Fruit fly (Drosophila melanogaster): ENCODE results near the gene eIF3l.

Gene eIF3l

DNA sequence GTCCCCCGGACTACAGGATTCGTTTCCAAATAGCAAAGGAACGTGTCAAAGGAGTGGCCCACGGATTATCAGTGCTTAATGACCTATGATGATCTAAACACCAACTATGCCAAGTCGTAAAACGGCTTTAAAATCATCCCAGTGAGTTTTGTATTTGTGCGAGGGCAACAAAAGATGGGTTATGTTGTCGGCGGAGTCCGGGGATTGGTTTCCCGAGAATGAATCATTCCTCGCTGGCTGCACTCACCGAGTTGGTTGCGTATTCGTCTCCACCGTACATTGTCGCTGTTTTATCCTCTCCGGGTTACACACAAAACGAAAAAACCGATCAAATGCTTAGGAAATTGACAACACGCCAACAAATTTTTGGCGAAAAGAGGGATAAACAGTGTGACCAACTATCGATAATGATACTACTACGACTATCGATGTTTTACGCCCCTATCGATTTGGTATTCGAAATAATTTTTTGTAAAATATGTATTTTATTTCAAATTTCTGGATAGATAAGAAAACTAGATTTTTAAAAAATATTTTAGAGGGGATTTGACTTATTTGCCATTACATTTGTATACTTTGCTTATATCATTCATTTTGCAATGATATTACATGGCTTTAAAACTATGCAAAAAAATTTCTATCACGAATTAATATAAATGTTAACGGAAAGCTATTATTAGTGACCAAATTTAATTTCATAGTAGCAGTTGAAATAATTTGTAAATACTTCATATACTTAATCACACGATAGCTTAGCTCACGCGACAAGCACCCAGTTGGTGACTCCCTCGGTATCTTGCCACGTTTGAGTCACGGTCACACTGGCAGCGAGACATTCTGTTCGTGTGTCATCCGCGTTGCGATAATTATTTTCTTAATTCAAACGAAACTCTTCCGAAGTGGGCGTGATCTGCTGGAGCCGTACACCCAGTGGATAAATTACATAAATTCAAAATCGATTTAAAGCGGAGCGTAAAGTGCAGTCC lies at the start of gene eIF3l, which contains the start of gene Nrx-IV:
eIF3l (minus strand) TSS at position 389 of the 986 bp plus-strand sequence.
Nrx-IV (plus strand) TSS at position 811 of the 986 bp plus-strand sequence.
- TF ChIP-seq noc (tag; optimal IDR thresholded peaks at IDR 0.05), result no peak

DNA sequence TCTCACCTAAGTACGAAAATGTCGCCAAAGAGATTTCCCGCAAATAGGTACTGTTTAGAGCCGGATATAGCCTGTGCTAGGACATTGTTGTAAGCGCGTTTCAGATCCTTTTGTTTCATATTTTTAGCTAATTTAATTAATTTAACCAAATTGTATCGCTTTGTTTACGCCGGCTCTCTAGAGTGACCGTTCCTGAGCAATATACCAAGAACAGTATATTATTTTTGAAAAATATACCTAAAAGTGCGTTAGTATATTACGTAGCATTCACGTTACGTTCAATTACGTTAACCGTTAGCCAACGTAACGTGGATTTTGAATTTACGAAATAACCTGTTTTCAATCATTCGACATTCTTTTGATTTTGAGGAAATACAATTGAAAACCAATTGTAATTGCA lies 47.6 kb upstream of the eIF3l start, which contains the start of gene thoc6:
thoc6 (minus strand) TSS at position 204 of the 400 bp plus-strand sequence.
- TF ChIP-seq noc (tag; optimal IDR thresholded peaks at IDR 0.05), result no peak

DNA sequence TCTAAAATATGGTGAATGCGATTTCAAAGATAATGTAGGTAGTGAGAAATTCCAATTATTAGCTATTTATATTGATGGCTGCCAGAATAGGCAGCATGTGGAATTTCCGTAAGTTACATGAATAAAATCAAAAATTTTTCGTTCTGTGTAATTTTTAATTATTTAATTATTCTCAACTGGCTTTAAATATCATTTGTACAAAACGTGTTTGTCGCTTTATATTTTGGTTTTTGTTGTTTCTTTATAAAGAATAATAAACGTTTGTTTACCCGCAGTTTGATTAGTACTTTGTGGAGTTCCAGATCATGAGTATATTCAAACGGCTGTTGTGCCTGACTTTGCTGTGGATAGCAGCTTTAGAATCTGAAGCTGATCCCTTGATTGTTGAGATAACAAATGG lies 44.5 kb upstream of the eIF3l start, which contains the start of gene Est-P:
Est-P (plus strand) TSS at position 301 of the 400 bp plus-strand sequence.
- TF ChIP-seq noc (tag; optimal IDR thresholded peaks at IDR 0.05), result no peak

DNA sequence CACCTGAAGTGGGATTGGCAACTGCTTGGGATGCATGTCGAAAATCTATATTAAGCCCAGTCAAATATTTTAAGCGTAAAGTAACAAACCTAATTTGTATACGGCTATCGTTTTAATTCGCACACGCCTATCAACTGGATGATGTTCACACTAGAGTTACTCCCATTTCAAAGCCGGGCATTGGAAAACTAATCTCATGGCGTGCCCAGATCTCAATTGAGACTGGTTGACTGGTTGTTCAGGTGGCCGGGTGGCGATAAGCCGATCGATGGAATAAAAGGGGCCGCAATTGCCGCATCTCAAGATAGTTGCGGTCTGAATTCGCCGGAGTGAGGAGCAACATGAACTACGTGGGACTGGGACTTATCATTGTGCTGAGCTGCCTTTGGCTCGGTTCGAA lies 42.6 kb upstream of the eIF3l start, which contains the start of gene Est-6:
Est-6 (plus strand) TSS at position 301 of the 400 bp plus-strand sequence.
- TF ChIP-seq noc (tag; optimal IDR thresholded peaks at IDR 0.05), result no peak

DNA sequence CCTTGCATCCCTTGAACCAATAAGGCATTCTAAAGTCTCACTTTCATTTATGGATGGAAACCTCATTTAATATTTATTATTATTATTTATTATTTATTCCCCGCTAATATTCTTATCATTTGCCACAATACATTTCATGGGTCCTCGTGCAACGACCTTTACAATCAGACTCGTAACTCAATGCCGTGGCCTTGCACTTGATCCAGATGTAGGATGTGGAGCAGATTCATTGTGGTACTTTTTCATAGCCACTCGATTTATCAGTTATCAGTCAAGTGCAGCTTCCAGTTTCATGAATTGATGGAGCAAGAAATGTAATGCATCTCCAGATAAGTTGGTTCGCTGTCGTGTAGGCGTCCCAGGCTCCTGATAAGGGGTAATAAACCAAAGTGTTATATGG lies 39.4 kb upstream of the eIF3l start:
- TF ChIP-seq noc (tag; optimal IDR thresholded peaks at IDR 0.05), result no peak

DNA sequence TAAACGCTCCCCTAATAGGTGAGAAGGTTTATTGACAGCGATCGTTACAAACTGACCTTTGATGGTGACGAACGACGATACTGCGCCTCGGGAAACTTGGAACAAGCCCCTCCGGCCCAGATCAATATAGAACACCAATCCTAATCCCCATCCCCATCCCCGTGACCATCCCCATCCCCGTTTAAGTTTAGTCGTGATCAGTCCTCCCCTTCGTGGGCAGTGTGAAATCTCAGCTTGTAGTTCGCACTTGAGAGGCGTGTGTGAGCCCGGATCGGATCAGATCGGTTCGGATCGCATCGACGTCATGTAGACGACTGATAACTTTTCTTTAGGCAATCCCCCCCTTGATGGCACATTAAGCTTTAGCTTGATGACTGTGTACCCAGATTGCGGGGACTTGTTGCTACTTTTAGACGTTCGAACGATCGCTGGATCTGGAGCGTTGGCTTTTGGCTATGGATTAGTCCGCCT lies 38.7 kb upstream of the eIF3l start, which contains the start of gene Miox:
Miox (plus strand) TSS at position 421 of the 471 bp plus-strand sequence.
- no peak for TF ChIP-seq noc (tag; optimal IDR thresholded peaks at IDR 0.05)

DNA sequence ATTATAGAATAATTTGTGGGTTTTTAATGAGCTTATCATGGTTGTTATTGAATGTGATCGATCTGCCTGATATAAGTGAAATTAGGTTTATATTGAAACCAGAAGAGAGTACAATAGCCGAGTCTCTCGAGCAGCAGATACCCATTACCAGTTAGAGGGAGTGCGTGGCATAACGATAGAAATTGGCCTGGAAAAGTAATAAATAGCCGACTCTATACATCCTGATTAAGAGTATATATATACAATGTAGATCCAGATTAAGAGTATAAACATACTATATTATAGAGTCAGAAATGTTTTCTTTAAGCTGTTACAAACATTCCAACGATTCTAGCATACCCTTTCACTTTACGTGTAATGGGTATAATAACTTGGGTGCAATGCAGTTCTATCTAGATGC lies 38.1 kb upstream of the eIF3l start:
- no peak for TF ChIP-seq noc (tag; optimal IDR thresholded peaks at IDR 0.05)

DNA sequence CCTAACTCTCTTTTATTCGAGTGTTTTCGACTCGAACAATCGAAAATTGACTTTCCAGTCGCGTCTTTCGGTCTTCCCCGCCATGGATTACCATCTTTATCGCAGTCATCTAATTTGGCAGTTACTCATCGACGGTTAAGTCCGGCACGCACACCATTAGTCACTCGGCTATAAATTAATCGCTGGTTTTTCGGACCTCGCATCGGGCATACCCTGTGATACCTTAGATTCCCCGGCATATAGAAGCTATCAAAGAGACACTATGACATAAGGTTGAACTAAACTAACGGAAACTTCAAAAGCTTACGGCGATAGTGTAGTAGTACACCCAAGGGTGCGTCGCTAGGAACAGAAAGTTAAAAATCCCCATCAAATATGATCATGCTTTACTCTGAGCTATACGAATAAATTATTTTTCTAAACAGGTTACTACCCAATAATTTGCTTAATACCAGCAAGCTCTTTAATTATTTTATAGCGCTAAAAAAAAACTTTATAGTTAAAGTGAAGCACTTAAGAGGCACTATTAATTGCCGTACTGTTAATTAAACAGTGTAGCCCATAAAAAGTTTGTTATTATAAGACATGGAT lies 33.0 kb upstream of the eIF3l start:
- peak; percentile 21 for TF ChIP-seq noc (tag; optimal IDR thresholded peaks at IDR 0.05)

DNA sequence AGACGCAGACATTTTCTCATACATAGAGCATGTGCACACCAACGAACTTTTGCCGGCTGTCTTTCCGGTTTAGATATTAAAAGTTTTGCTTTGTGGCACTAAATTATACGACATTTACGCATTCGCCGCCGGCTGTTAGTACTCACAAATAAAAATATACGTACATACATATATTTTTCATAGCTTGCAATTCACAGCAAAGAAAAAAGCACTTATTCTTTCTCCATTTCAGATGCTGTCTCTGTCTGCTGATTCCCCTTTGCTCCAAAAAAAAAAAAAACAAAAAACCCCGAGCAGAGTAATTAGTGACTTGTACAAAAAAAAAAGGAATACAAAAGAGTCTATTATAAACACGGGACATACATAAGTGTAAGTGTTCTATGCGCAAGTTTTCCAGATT lies 31.4 kb upstream of the eIF3l start, which contains the start of gene CAH2:
CAH2 (plus strand) TSS at position 301 of the 400 bp plus-strand sequence.
- TF ChIP-seq noc (tag; optimal IDR thresholded peaks at IDR 0.05), result no peak

DNA sequence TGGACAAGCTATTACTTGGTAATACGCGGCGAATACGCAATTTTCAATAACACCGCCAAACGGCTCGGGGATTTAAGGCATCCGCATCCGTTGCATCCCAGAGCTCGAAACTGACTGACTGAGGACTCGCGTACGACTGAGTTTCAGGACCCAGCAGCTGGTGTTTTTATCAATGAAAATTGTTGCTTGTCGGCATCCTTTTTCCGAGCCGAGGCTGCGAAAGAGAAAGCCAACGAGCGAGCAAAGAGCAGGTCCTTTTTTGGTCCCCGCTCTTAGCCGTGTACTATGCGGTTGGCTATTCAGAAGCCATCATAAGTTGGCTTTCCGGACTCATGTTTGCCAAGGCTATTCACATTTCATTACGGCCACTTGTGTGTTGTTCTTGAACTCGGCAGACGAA lies 29.5 kb upstream of the eIF3l start, which contains the start of gene Rh7:
Rh7 (minus strand) TSS at position 101 of the 400 bp plus-strand sequence.
- TF ChIP-seq noc (tag; optimal IDR thresholded peaks at IDR 0.05), result no peak

DNA sequence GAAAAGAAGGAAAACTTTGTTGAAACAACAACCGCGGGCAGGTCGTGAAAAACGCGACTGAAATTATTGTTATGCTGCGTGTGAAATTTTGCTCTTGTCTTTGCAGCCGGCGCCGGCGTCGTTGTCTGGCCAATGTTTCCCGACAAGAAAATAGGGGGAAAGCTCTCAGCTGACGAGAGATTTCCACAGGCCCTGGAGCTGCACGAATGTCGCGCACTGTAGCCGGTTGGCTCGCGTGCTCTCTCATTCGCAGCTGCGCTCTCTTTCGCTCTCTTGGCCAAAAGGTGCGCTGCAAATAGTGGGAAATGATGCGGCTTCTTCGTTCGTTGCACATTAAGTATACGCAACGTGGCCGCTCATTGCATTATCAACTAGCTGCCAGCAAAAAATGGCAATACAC lies 17.8 kb upstream of the eIF3l start, which contains the start of gene CG9760:
CG9760 (minus strand) TSS at position 43 of the 400 bp plus-strand sequence.
- TF ChIP-seq noc (tag; optimal IDR thresholded peaks at IDR 0.05), result no peak

DNA sequence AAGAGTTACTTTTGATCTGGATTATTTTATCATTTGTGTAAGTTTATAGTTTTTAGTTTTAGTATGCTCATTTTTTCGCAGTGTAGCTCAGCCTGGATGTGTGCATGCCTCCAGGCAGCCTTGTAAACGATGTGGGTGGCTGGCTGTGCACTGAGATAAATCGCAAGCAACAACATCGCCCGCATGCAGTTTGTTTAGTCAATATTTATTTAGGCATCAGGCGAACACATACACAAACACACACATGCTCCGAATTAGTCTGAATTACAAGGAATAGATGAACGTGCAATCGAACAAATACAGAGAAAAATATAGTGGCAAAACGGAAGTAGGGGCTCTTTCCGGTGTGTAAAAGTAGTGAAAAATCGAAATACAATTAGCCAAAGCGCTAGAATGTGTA lies 17.2 kb upstream of the eIF3l start:
- TF ChIP-seq noc (tag; optimal IDR thresholded peaks at IDR 0.05), result no peak

DNA sequence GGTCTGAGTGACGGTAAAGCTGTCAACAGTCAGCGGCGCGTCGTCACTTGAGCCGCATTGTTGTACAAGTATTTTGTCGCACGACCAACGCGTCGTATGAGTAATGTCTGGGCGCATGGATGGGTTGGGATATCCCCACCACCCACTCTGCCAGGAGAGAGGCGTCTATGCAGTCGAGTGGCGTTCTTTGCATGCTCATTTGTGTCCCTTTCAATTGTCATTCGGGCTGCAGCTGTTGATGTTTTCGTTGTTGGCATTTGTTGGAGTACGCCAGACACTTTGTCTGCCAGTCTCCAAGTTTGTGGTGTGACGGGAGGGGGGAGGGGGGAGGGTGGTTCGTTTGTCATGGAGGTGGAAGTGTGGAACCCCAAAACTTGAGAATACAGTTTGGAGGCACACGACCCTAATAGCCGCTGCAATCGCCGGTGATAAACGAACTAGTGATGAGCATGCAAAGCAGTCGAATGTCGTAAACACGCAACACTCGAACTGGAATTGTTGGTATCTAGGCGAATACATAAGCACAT lies 16.3 kb upstream of the eIF3l start:
- TF ChIP-seq noc (tag; optimal IDR thresholded peaks at IDR 0.05), result no peak

DNA sequence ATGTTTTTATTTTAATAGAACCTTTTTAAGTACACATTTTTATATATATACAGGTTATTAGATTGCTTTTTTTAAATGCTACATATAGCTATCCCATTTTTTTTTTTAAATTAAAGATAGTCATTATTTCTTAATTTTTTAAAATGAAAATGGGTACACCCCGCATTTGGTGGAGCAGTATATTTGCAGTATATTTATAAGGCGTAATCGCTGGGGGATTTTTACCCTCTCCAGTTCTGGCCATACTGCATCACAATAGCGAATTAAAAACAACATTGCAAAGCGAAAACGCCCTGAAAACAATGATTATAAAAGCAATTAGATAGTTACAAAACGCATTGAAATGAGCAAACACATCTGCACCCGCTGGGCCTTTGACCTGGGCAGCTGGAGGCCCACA lies 3.1 kb upstream of the eIF3l start, which contains the start of gene CG32099:
CG32099 (plus strand) TSS at position 250 of the 400 bp plus-strand sequence.
- TF ChIP-seq noc (tag; optimal IDR thresholded peaks at IDR 0.05), result no peak

DNA sequence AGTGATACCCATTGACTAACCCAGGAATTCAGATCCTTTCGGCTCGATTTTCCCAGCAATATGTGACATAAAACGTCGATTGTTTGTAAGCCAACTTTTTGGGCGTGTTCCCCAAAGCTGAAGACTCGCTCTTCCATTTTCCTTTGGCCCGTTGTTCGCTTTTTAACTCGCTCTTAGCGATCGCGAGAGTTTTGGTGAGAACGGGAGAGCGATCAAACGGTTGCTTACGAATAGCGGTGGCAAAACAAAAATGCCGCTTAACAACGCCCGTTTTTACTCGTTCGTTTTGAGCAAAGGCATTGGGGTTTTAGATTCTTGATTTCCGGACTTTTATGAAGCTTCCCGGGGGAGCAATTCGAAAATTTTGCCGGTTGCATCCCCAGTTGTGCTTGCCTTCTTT lies 1.1 kb upstream of the eIF3l start:
- no peak for TF ChIP-seq noc (tag; optimal IDR thresholded peaks at IDR 0.05)

DNA sequence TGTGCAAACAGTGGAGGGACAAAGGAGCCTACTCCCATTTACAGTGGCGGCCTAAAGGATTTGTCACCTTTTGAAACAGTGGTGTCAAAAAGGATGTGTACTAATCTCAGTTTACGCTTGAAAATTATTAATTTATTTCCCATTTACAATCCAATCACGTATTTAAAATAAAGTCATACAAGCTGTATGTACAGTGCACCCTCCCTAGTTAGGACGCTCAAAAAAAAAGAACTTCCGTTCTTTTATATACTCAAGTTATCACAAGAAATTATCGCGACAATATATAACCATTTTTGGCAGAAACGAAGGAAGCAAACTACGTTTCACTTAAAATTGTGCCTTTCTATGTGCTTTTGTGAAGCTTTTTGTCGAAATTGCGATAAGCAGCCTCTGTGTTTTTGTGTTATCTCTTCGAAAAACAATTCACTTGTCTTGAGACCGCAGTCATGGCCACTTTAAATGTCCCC lies 6.6 kb downstream of the eIF3l start:
- peak; percentile 75 for TF ChIP-seq noc (tag; optimal IDR thresholded peaks at IDR 0.05)
